Fruit fly (Drosophila melanogaster): ENCODE results near the gene Polr1E.

The Polr1E gene

DNA sequence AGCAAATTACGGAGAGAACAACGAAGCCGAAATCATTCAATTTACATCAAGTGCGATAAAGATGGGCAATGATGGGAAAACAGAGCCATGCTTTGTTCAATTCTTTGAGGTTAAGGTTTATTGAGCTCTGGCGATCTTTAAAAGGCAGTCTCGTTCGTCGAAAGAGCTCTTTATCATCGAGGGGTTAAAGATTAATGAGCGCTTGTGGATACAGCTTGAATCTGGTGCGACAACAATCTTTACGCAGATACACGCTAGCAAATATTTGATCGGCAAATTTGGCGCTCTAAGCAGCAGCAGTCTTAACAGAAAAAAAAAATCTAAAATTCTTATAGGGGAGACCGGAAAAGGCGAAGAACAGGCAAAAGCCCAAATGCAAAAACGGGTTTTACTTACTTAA is 5.4 kb downstream of the Polr1E start (continued):
- TF ChIP-seq Elba2 (GFP tag; optimal IDR thresholded peaks at IDR 0.05) (no peak), CG2129 (GFP tag; IDR thresholded peaks at IDR 0.05; ENCODE audit: partially characterized antibody) (no peak), p53 (GFP tag; optimal IDR thresholded peaks at IDR 0.05) (no peak), abd-A (tag; optimal IDR thresholded peaks at IDR 0.05) (no peak), CG3281 (GFP tag; optimal IDR thresholded peaks at IDR 0.05) (peak; percentile 50), mirr (GFP tag; optimal IDR thresholded peaks at IDR 0.05) (peak; percentile 8), eve (GFP tag; optimal IDR thresholded peaks at IDR 0.05) (peak in 1 of 2 experiments; percentile 45), tap (tag; optimal IDR thresholded peaks at IDR 0.05) (no peak), chinmo (GFP tag; IDR thresholded peaks at IDR 0.05; ENCODE audit: partially characterized antibody) (0 out of 4 replicates have a peak, but pooled peaks have one; percentile 35), CG1233 (GFP tag; optimal IDR thresholded peaks at IDR 0.05) (peak; percentile 22), lilli (GFP tag; optimal IDR thresholded peaks at IDR 0.05) (peak; percentile 20), CG8359 (GFP tag; optimal IDR thresholded peaks at IDR 0.05; ENCODE audit: borderline replicate concordance) (no peak), CG13624 (GFP tag; optimal IDR thresholded peaks at IDR 0.05) (no peak), fd3F (GFP tag; optimal IDR thresholded peaks at IDR 0.05) (peak; percentile 36), CG6813 (GFP tag; optimal IDR thresholded peaks at IDR 0.05) (peak; percentile 4), CG9727 (GFP tag; optimal IDR thresholded peaks at IDR 0.05) (peak; percentile 14), CG6175 (GFP tag; IDR thresholded peaks at IDR 0.05) (no peak), CG17385 (GFP tag; optimal IDR thresholded peaks at IDR 0.05) (peak; percentile 18), Rx (GFP tag; IDR thresholded peaks at IDR 0.05) (no peak), prd (optimal IDR thresholded peaks at IDR 0.05) (no peak), prd (GFP tag; IDR thresholded peaks at IDR 0.05) (no peak), seq (GFP tag; IDR thresholded peaks at IDR 0.05) (no peak), bigmax (GFP tag; optimal IDR thresholded peaks at IDR 0.05) (peak; percentile 53), sens (GFP tag) (peak; percentile 48), CG15514 (GFP tag; optimal IDR thresholded peaks at IDR 0.05) (peak; percentile 51), CG7839 (tag; optimal IDR thresholded peaks at IDR 0.05) (peak; percentile 1), Camta (GFP tag; optimal IDR thresholded peaks at IDR 0.05) (no peak), Abd-B (GFP tag; optimal IDR thresholded peaks at IDR 0.05) (no peak), dati (GFP tag; IDR thresholded peaks at IDR 0.05) (no peak), CG6683 (GFP tag; optimal IDR thresholded peaks at IDR 0.05) (peak; percentile 4), pan (optimal IDR thresholded peaks at IDR 0.05) (no peak), pan (GFP tag; optimal IDR thresholded peaks at IDR 0.05 in 1 of 2, IDR thresholded peaks at IDR 0.05 in 1 of 2) (peak in 1 of 2 experiments; percentile 7)

- TF ChIP-seq NK7.1 (GFP tag; optimal IDR thresholded peaks at IDR 0.05): no peak
- TF ChIP-seq CG17359 (tag; optimal IDR thresholded peaks at IDR 0.05): no peak
- no peak for TF ChIP-seq dimm (GFP tag; IDR thresholded peaks at IDR 0.05)
- no peak for TF ChIP-seq Lhr (GFP tag; optimal IDR thresholded peaks at IDR 0.05)
- TF ChIP-seq CG1233 (GFP tag; optimal IDR thresholded peaks at IDR 0.05): no peak
- 0 out of 3 replicates have a peak, but pooled peaks have one; percentile 53 for TF ChIP-seq mld (GFP tag; IDR thresholded peaks at IDR 0.05; ENCODE audit: partially characterized antibody)
- no peak for TF ChIP-seq CG2875 (GFP tag; optimal IDR thresholded peaks at IDR 0.05)
- peak; percentile 52; the same call in 1 of the 3 replicates for TF ChIP-seq CG7963 (GFP tag; IDR thresholded peaks at IDR 0.05; ENCODE audit: partially characterized antibody)
- peak; percentile 28 for TF ChIP-seq dmrt99B (tag; optimal IDR thresholded peaks at IDR 0.05)
- no peak for TF ChIP-seq CG17802 (tag; optimal IDR thresholded peaks at IDR 0.05)
- peak; percentile 1 for TF ChIP-seq unpg (GFP tag; optimal IDR thresholded peaks at IDR 0.05)
- TF ChIP-seq Ada2b (GFP tag; IDR thresholded peaks at IDR 0.05): no peak
- TF ChIP-seq CG2712 (tag; optimal IDR thresholded peaks at IDR 0.05): peak; percentile 21
- TF ChIP-seq CG18599 (GFP tag; optimal IDR thresholded peaks at IDR 0.05): no peak
- no peak for TF ChIP-seq yki (optimal IDR thresholded peaks at IDR 0.05)
- TF ChIP-seq CG1024 (GFP tag; IDR thresholded peaks at IDR 0.05): no peak
- no peak for TF ChIP-seq zen2 (GFP tag; IDR thresholded peaks at IDR 0.05; ENCODE audit: partially characterized antibody)
- no peak for TF ChIP-seq CTCF (GFP tag; optimal IDR thresholded peaks at IDR 0.05)
- no peak for TF ChIP-seq Ets65A (GFP tag)
- no peak for TF ChIP-seq Fer1 (GFP tag; optimal IDR thresholded peaks at IDR 0.05)
- no peak for TF ChIP-seq zf30C (GFP tag; optimal IDR thresholded peaks at IDR 0.05)
Measured at dm6 chr3R:18295262-18295944, 6.1 kb downstream of the Polr1E start.
